Fruit fly (Drosophila melanogaster) whole organism, prepupa: ENCODE data around the gene CG1983.

Experiments used
- Blimp-1 ChIP-seq: fragments of 200-800 bp; sonication (Bioruptor generic); optimal IDR thresholded peaks from 3 replicates; lab custom pipeline; 2017; ENCODE audit warnings: missing biosample characterization, missing genetic modification characterization, mild to moderate bottlenecking, moderate library complexity, missing genetic modification reagents
- CG10631 ChIP-seq: fragments of 200-800 bp; sonication (Bioruptor generic); optimal IDR thresholded peaks from 2 replicates; lab custom pipeline; 2016; ENCODE audit warnings: missing biosample characterization, missing genetic modification characterization
- CG11294 ChIP-seq: fragments of 200-800 bp; sonication (Bioruptor generic); IDR thresholded peaks from 2 replicates; pipeline ENCODE4 v1.3.6; 2022; ENCODE audit warnings: missing biosample characterization, missing genetic modification characterization
- CG11762 ChIP-seq: fragments of 200-800 bp; sonication (Bioruptor generic); optimal IDR thresholded peaks from 3 replicates; lab custom pipeline; 2016; ENCODE audit warnings: missing biosample characterization, missing genetic modification characterization; ENCODE audit not compliant: insufficient read depth
- CG11902 ChIP-seq: fragments of 200-800 bp; sonication (Bioruptor generic); optimal IDR thresholded peaks from 3 replicates; lab custom pipeline; 2016; ENCODE audit warnings: missing biosample characterization, missing genetic modification characterization
- CG15336 ChIP-seq: fragments of 200-800 bp; sonication (Bioruptor generic); IDR thresholded peaks from 2 replicates; pipeline ENCODE4 v1.3.6; 2022; ENCODE audit warnings: missing biosample characterization, missing genetic modification characterization
- CG31627 ChIP-seq: fragments of 200-800 bp; sonication (Bioruptor generic); optimal IDR thresholded peaks from 3 replicates; lab custom pipeline; 2016; ENCODE audit warnings: missing biosample characterization, missing genetic modification characterization
- CG32006 ChIP-seq: fragments of 200-800 bp; sonication (Bioruptor generic); optimal IDR thresholded peaks from 3 replicates; lab custom pipeline; 2017; ENCODE audit warnings: missing biosample characterization, mild to moderate bottlenecking, missing genetic modification characterization
- CG3919 ChIP-seq: fragments of 200-800 bp; sonication (Bioruptor generic); optimal IDR thresholded peaks from 3 replicates; lab custom pipeline; 2016; ENCODE audit warnings: missing biosample characterization, missing genetic modification characterization
- CG6276 ChIP-seq: fragments of 200-800 bp; sonication (Bioruptor generic); optimal IDR thresholded peaks from 2 replicates; lab custom pipeline; 2017; ENCODE audit warnings: missing biosample characterization, mild to moderate bottlenecking, missing genetic modification characterization
- CG6808 ChIP-seq: fragments of 200-800 bp; sonication (Bioruptor generic); optimal IDR thresholded peaks from 3 replicates; lab custom pipeline; 2017; ENCODE audit warnings: missing biosample characterization, missing genetic modification characterization, mild to moderate bottlenecking, moderate library complexity, missing genetic modification reagents
- CG6854 ChIP-seq: fragments of 200-800 bp; sonication (Bioruptor generic); optimal IDR thresholded peaks from 2 replicates; lab custom pipeline; 2017; ENCODE audit warnings: missing biosample characterization, mild to moderate bottlenecking, missing genetic modification characterization
- CG7368 ChIP-seq: fragments of 200-800 bp; sonication (Bioruptor generic); optimal IDR thresholded peaks from 3 replicates; lab custom pipeline; 2016; ENCODE audit warnings: missing biosample characterization, missing genetic modification characterization
- CG8319 ChIP-seq: fragments of 200-800 bp; sonication (Bioruptor generic); optimal IDR thresholded peaks from 3 replicates; lab custom pipeline; 2016; ENCODE audit warnings: missing biosample characterization, missing genetic modification characterization
- CG9139 ChIP-seq: fragments of 200-800 bp; sonication (Bioruptor generic); optimal IDR thresholded peaks from 3 replicates; lab custom pipeline; 2017; ENCODE audit warnings: missing biosample characterization, mild to moderate bottlenecking, missing genetic modification characterization
- Eip75B ChIP-seq: fragments of 200-800 bp; sonication (Bioruptor generic); optimal IDR thresholded peaks from 3 replicates; lab custom pipeline; 2016; ENCODE audit warnings: missing biosample characterization, missing genetic modification characterization
- Eip78C ChIP-seq: fragments of 200-800 bp; sonication (Bioruptor generic); peaks from one replicate; lab custom pipeline; 2016; ENCODE audit warnings: missing biosample characterization, missing genetic modification characterization
- Eip93F ChIP-seq: fragments of 200-800 bp; sonication (Bioruptor generic); optimal IDR thresholded peaks from 2 replicates; lab custom pipeline; 2016; ENCODE audit warnings: missing biosample characterization, mild to moderate bottlenecking, missing genetic modification characterization
- Ets96B ChIP-seq: fragments of 200-800 bp; optimal IDR thresholded peaks from 2 replicates; lab custom pipeline; 2019; ENCODE audit warnings: missing biosample characterization, mild to moderate bottlenecking, missing genetic modification characterization, moderate library complexity
- Gug ChIP-seq: fragments of 200-800 bp; sonication (Bioruptor generic); IDR thresholded peaks from 2 replicates; pipeline ENCODE4 v1.3.6; 2022; ENCODE audit warnings: missing biosample characterization, missing genetic modification characterization
- Hr4 ChIP-seq: fragments of 200-800 bp; sonication (Bioruptor generic); optimal IDR thresholded peaks from 3 replicates; lab custom pipeline; 2016; ENCODE audit warnings: missing biosample characterization, missing genetic modification characterization
- Smox ChIP-seq: fragments of 200-800 bp; sonication (Bioruptor generic); optimal IDR thresholded peaks from 3 replicates; lab custom pipeline; 2016; ENCODE audit warnings: missing biosample characterization, missing genetic modification characterization
- Sox15 ChIP-seq: fragments of 200-800 bp; sonication (Bioruptor generic); optimal IDR thresholded peaks from 3 replicates; lab custom pipeline; 2016; ENCODE audit warnings: missing biosample characterization, missing genetic modification characterization
- achi ChIP-seq: fragments of 200-800 bp; sonication (Bioruptor generic); optimal IDR thresholded peaks from 3 replicates; lab custom pipeline; 2016; ENCODE audit warnings: missing biosample characterization, missing genetic modification characterization
- cyc ChIP-seq: fragments of 200-800 bp; sonication (Bioruptor generic); optimal IDR thresholded peaks from 3 replicates; lab custom pipeline; 2016; ENCODE audit warnings: missing biosample characterization, missing genetic modification characterization
- dac ChIP-seq: fragments of 200-800 bp; sonication (Bioruptor generic); optimal IDR thresholded peaks from 2 replicates; lab custom pipeline; 2017; ENCODE audit warnings: missing biosample characterization, mild to moderate bottlenecking, missing genetic modification characterization
- dsx ChIP-seq: fragments of 200-800 bp; optimal IDR thresholded peaks from 3 replicates; lab custom pipeline; 2019; ENCODE audit warnings: missing biosample characterization, mild to moderate bottlenecking, missing genetic modification characterization, moderate library complexity; ENCODE audit not compliant: poor library complexity, severe bottlenecking
- esn ChIP-seq: fragments of 200-800 bp; sonication (Bioruptor generic); optimal IDR thresholded peaks from 2 replicates; lab custom pipeline; 2016; ENCODE audit warnings: missing biosample characterization, mild to moderate bottlenecking, missing genetic modification characterization, moderate library complexity
- fd59A ChIP-seq: fragments of 200-800 bp; sonication (Bioruptor generic); optimal IDR thresholded peaks from 2 replicates; lab custom pipeline; 2017; ENCODE audit warnings: missing biosample characterization, mild to moderate bottlenecking, missing genetic modification characterization, missing genetic modification reagents
- fkh ChIP-seq: fragments of 200-800 bp; sonication (Bioruptor generic); optimal IDR thresholded peaks from 3 replicates; lab custom pipeline; 2017; ENCODE audit warnings: missing biosample characterization, mild to moderate bottlenecking, missing genetic modification characterization, moderate library complexity
- lz ChIP-seq: fragments of 200-800 bp; sonication (Bioruptor generic); optimal IDR thresholded peaks from 3 replicates; lab custom pipeline; 2016; ENCODE audit warnings: missing biosample characterization, missing genetic modification characterization
- net ChIP-seq: fragments of 200-800 bp; sonication (Bioruptor generic); optimal IDR thresholded peaks from 3 replicates; lab custom pipeline; 2016; ENCODE audit warnings: missing biosample characterization, missing genetic modification characterization
- salr ChIP-seq, 2 experiments: fragments of 200-800 bp; sonication (Bioruptor generic); optimal IDR thresholded peaks; 3 replicates each; lab custom pipeline; 2016 to 2018; ENCODE audit warnings: missing biosample characterization in 2 of 2, missing genetic modification characterization in 2 of 2, mild to moderate bottlenecking in 1 of 2
- vri ChIP-seq: fragments of 200-800 bp; sonication (Bioruptor generic); optimal IDR thresholded peaks from 3 replicates; lab custom pipeline; 2016; ENCODE audit warnings: missing biosample characterization, mild to moderate bottlenecking, missing genetic modification characterization

CG1983 gene

DNA sequence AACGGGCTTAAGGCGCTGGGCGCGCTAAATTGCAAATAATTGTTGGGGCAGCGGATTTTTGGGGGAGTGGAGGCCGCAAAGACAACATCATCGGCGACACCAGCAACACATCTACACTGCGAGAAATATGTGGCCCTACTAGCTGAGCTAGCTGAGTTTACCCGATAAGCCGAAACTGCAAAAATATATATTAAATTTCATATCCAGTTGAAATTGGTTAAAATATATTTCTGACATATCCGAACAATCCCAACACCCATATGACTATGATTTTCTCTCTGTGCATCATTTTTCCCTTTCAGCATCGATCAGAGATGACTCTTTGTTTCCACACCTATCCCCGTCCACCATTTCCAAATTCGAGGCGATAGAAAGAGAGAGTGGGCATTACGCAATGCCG, 12.3 kb upstream of the CG1983 start (continued):
- peak; percentile 55 for TF ChIP-seq CG10631 (GFP tag; lab: Kevin White, UChicago)
- TF ChIP-seq esn (GFP tag; lab: Kevin White, UChicago) = peak; percentile 80
- TF ChIP-seq CG9139 (GFP tag; lab: Kevin White, UChicago) = peak; percentile 31
- no peak for TF ChIP-seq dac
- no peak for TF ChIP-seq fkh (GFP tag; lab: Kevin White, UChicago)
- peak; percentile 53 for TF ChIP-seq CG8319 (GFP tag; lab: Kevin White, UChicago)
- peak; percentile 35; the same call in 1 of the 2 replicates for TF ChIP-seq CG15336 (GFP tag; lab: Robert Waterston, UW)
- peak; percentile 23 for TF ChIP-seq net (GFP tag; lab: Kevin White, UChicago)
- TF ChIP-seq Hr4 = peak; percentile 44
- TF ChIP-seq dsx (GFP tag; lab: Kevin White, UChicago) = peak; percentile 45
- peak; percentile 64 for TF ChIP-seq achi (GFP tag; lab: Kevin White, UChicago)
- peak; percentile 39 for TF ChIP-seq fd59A (GFP tag; lab: Kevin White, UChicago)
- TF ChIP-seq CG3919 (GFP tag; lab: Kevin White, UChicago) = peak; percentile 76
- peak; percentile 67 for TF ChIP-seq cyc (GFP tag; lab: Kevin White, UChicago)
- TF ChIP-seq CG6276 (GFP tag; lab: Kevin White, UChicago) = no peak
- 0 out of 2 replicates have a peak, but pooled peaks have one; percentile 37 for TF ChIP-seq CG11294 (GFP tag; lab: Robert Waterston, UW)
- 0 out of 2 replicates have a peak, but pooled peaks have one; percentile 29 for TF ChIP-seq Gug (GFP tag; lab: Robert Waterston, UW)
- peak; percentile 24 for TF ChIP-seq CG11762 (GFP tag; lab: Kevin White, UChicago)
- peak; percentile 21 for TF ChIP-seq Blimp-1 (GFP tag; lab: Kevin White, UChicago)
- peak; percentile 58 for TF ChIP-seq vri (GFP tag; lab: Kevin White, UChicago)

DNA sequence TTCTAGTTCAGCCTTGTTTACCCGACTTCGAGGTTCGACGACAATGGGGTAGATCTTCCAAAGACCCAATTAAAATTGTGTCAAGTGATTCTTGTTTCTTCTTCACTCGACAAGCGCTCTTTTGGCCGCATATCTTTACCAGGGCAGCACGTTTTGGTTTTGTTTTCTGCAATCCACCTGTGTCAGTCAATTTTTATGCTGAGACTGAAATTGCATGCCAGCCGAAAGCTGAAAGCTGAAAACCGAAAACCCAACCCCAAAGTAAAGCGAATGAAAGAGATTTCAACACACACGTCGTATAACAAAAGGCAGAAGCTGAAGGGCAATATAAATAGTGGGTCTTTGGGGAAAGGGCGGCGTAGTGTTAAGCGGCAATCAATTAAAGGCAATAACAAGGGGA, 11.9 kb upstream of the CG1983 start:
- TF ChIP-seq lz (GFP tag; lab: Kevin White, UChicago) = no peak
- TF ChIP-seq net (GFP tag; lab: Kevin White, UChicago) = no peak
- TF ChIP-seq Smox (GFP tag; lab: Kevin White, UChicago) = no peak
- TF ChIP-seq CG7368 = no peak
- TF ChIP-seq Ets96B = no peak
- no peak for TF ChIP-seq CG11294 (GFP tag; lab: Robert Waterston, UW)
- TF ChIP-seq Eip75B (GFP tag; lab: Kevin White, UChicago) = no peak
- TF ChIP-seq Eip93F (GFP tag; lab: Kevin White, UChicago) = no peak
- TF ChIP-seq vri (GFP tag; lab: Kevin White, UChicago) = no peak
- TF ChIP-seq Sox15 (GFP tag; lab: Kevin White, UChicago) = no peak
- TF ChIP-seq salr (GFP tag; optimal IDR thresholded peaks at IDR 0.05; lab: Kevin White, UChicago) = no peak
- no peak for TF ChIP-seq CG6854 (GFP tag; lab: Kevin White, UChicago)
- no peak for TF ChIP-seq Eip78C (GFP tag; lab: Kevin White, UChicago)
- TF ChIP-seq CG11902 (GFP tag; lab: Kevin White, UChicago) = no peak
- no peak for TF ChIP-seq CG31627

DNA sequence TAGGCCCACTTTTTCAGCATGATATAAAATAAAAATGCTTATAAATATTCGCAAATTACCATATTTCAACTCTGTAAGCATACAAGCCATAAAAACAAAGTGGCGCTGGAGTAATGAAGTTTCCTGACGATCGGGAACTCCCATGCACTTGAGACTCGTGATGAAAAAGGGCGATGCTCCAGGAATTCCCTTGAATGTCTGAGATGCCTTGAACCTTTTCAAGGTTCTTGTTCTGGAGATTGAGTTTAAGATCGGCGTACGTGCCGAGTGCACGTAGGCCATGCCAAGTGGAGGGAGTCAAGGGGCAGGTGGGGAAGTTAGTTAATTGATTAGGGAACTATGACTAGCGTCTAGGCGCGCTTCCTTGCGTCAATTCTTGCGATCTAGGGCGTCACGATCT, 6.4 kb upstream of the CG1983 start:
- TF ChIP-seq Smox (GFP tag; lab: Kevin White, UChicago) (no peak), Eip75B (GFP tag; lab: Kevin White, UChicago) (no peak), Eip78C (GFP tag; lab: Kevin White, UChicago) (peak; percentile 13)

DNA sequence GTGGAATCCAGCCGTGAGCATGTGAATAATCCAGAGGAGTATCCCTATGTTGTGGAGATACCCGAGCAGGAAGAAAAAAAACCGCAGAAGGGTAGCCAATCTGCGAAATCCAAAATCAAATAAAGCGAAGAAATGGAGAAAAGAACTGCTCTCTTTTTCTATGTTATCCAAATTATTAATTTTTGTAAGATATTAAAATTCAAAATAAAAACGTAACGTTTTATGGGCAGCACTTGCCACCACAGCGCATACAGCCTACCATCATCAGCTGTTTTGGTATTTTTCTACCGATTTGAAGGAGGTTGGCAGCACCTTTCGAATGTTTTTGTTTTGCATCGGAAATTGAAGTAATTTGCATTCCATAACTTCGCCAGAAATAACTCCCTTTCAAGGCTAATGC, 2.4 kb upstream of the CG1983 start, which contains the start of gene Bet5:
TSS of gene Bet5 (plus strand) at position 299 of the 400 bp plus-strand sequence.
- TF ChIP-seq CG6808 (GFP tag; lab: Kevin White, UChicago) = peak; percentile 100
- TF ChIP-seq Eip78C (GFP tag; lab: Kevin White, UChicago) = peak; percentile 31
- TF ChIP-seq CG32006 = no peak
- no peak for TF ChIP-seq CG11762 (GFP tag; lab: Kevin White, UChicago)
- TF ChIP-seq Ets96B = no peak
- no peak for TF ChIP-seq CG10631 (GFP tag; lab: Kevin White, UChicago)
